Fruit fly (Drosophila melanogaster) whole organism, embryonic: ENCODE measurements around the gene Mal-B1.
A peak's percentile ranks its signal among the peaks of the same experiment; 100 is the strongest.

Source experiments
- CG10979 ChIP-seq: fragments of 200-800 bp; sonication (Bioruptor generic); optimal IDR thresholded peaks from 2 replicates; lab custom pipeline; 2018; ENCODE audit warnings: missing biosample characterization, mild to moderate bottlenecking, missing genetic modification characterization, moderate library complexity
- CG11398 ChIP-seq: fragments of 200-800 bp; sonication (Bioruptor generic); optimal IDR thresholded peaks from 2 replicates; lab custom pipeline; 2016; ENCODE audit warnings: missing biosample characterization, missing genetic modification characterization
- CG11456 ChIP-seq: fragments of 200-800 bp; sonication (Bioruptor generic); IDR thresholded peaks from 3 replicates; pipeline ENCODE4 v1.3.6; 2022; ENCODE audit warnings: missing biosample characterization, missing genetic modification characterization
- CG11504 ChIP-seq: fragments of 200-800 bp; sonication (Bioruptor generic); optimal IDR thresholded peaks from 3 replicates; lab custom pipeline; 2019; ENCODE audit warnings: missing biosample characterization, mild to moderate bottlenecking, missing genetic modification characterization, moderate library complexity
- CG11696 ChIP-seq: fragments of 200-800 bp; sonication (Bioruptor generic); IDR thresholded peaks from 2 replicates; pipeline ENCODE4 v1.3.6; 2022; ENCODE audit warnings: missing biosample characterization, missing genetic modification characterization
- CG12769 ChIP-seq: fragments of 200-800 bp; sonication (Bioruptor generic); optimal IDR thresholded peaks from 2 replicates; lab custom pipeline; 2019; ENCODE audit warnings: missing biosample characterization, mild to moderate bottlenecking, missing genetic modification characterization, moderate library complexity
- CG13123 ChIP-seq: fragments of 200-800 bp; sonication (Bioruptor generic); optimal IDR thresholded peaks from 2 replicates; lab custom pipeline; 2016; ENCODE audit warnings: missing biosample characterization, missing genetic modification characterization
- CG13775 ChIP-seq: fragments of 200-800 bp; sonication (Bioruptor generic); optimal IDR thresholded peaks from 3 replicates; lab custom pipeline; 2017; ENCODE audit warnings: missing biosample characterization, mild to moderate bottlenecking, missing genetic modification characterization
- CG15514 ChIP-seq: fragments of 200-800 bp; sonication (Bioruptor generic); optimal IDR thresholded peaks from 3 replicates; lab custom pipeline; 2017; ENCODE audit warnings: missing biosample characterization, missing genetic modification characterization, mild to moderate bottlenecking, moderate library complexity, missing genetic modification reagents
- CG17829 ChIP-seq: fragments of 200-800 bp; optimal IDR thresholded peaks from 2 replicates; lab custom pipeline; 2019; ENCODE audit warnings: missing biosample characterization, mild to moderate bottlenecking, missing genetic modification characterization, moderate library complexity
- CG18262 ChIP-seq: fragments of 200-800 bp; optimal IDR thresholded peaks from 3 replicates; lab custom pipeline; 2019; ENCODE audit warnings: missing biosample characterization, mild to moderate bottlenecking, missing genetic modification characterization, moderate library complexity
- CG34376 ChIP-seq: fragments of 200-800 bp; sonication (Bioruptor generic); optimal IDR thresholded peaks from 2 replicates; lab custom pipeline; 2018; ENCODE audit warnings: missing biosample characterization, mild to moderate bottlenecking, missing genetic modification characterization
- CG4282 ChIP-seq: fragments of 200-800 bp; sonication (Bioruptor generic); optimal IDR thresholded peaks from 2 replicates; lab custom pipeline; 2016; ENCODE audit warnings: missing biosample characterization, missing genetic modification characterization
- CG4820 ChIP-seq: fragments of 200-800 bp; sonication (Bioruptor generic); optimal IDR thresholded peaks from 3 replicates; lab custom pipeline; 2016; ENCODE audit warnings: missing biosample characterization, missing genetic modification characterization
- CG6175 ChIP-seq: fragments of 200-800 bp; sonication (Bioruptor generic); IDR thresholded peaks from 3 replicates; pipeline ENCODE4 v1.3.6; 2022; ENCODE audit warnings: missing biosample characterization, missing genetic modification characterization
- CG7556 ChIP-seq: fragments of 200-800 bp; sonication (Bioruptor generic); optimal IDR thresholded peaks from 2 replicates; lab custom pipeline; 2017; ENCODE audit warnings: missing biosample characterization, mild to moderate bottlenecking, missing genetic modification characterization
- CG7786 ChIP-seq: fragments of 200-800 bp; sonication (Bioruptor generic); optimal IDR thresholded peaks from 2 replicates; lab custom pipeline; 2016; ENCODE audit warnings: missing biosample characterization, missing genetic modification characterization
- CG8765 ChIP-seq: fragments of 200-800 bp; sonication (Bioruptor generic); IDR thresholded peaks from 2 replicates; pipeline ENCODE4 v1.3.6; 2022; ENCODE audit warnings: missing biosample characterization, missing genetic modification characterization
- CG9215 ChIP-seq: fragments of 200-800 bp; sonication (Bioruptor generic); IDR thresholded peaks from 2 replicates; pipeline ENCODE4 v1.3.6; 2022; ENCODE audit warnings: missing biosample characterization, missing genetic modification characterization
- Dll ChIP-seq: fragments of 200-800 bp; sonication (Bioruptor generic); IDR thresholded peaks from 4 replicates; pipeline ENCODE4 v1.3.6; 2022; ENCODE audit warnings: missing biosample characterization, missing genetic modification characterization; ENCODE audit not compliant: partially characterized antibody
- Dp ChIP-seq: fragments of 200-800 bp; sonication (Bioruptor generic); optimal IDR thresholded peaks from 2 replicates; lab custom pipeline; 2018; ENCODE audit warnings: missing biosample characterization, mild to moderate bottlenecking, missing genetic modification characterization, moderate library complexity
- Elba2 ChIP-seq: fragments of 200-800 bp; sonication (Bioruptor generic); optimal IDR thresholded peaks from 3 replicates; lab custom pipeline; 2016; ENCODE audit warnings: missing biosample characterization, missing genetic modification characterization
- Fer2 ChIP-seq: fragments of 200-800 bp; sonication (Bioruptor generic); optimal IDR thresholded peaks from 2 replicates; lab custom pipeline; 2018; ENCODE audit warnings: missing biosample characterization, mild to moderate bottlenecking, missing genetic modification characterization, moderate library complexity
- HmgD ChIP-seq: fragments of 200-800 bp; sonication (Bioruptor generic); optimal IDR thresholded peaks from 3 replicates; lab custom pipeline; 2016; ENCODE audit warnings: missing biosample characterization, missing genetic modification characterization
- HmgZ ChIP-seq: fragments of 200-800 bp; sonication (Bioruptor generic); optimal IDR thresholded peaks from 2 replicates; lab custom pipeline; 2018; ENCODE audit warnings: missing biosample characterization, mild to moderate bottlenecking, missing genetic modification characterization
- Hr39 ChIP-seq: fragments of >200 bp; optimal IDR thresholded peaks from 2 replicates; lab custom pipeline; 2017
- MESR4 ChIP-seq: fragments of 200-800 bp; sonication (Bioruptor generic); optimal IDR thresholded peaks from 2 replicates; lab custom pipeline; 2018; ENCODE audit warnings: missing biosample characterization, mild to moderate bottlenecking, missing genetic modification characterization, moderate library complexity
- NK7.1 ChIP-seq: fragments of 200-800 bp; sonication (Bioruptor generic); optimal IDR thresholded peaks from 3 replicates; lab custom pipeline; 2016; ENCODE audit warnings: missing biosample characterization, missing genetic modification characterization
- Sox100B ChIP-seq: fragments of 200-800 bp; sonication (Bioruptor generic); optimal IDR thresholded peaks from 3 replicates; lab custom pipeline; 2018; ENCODE audit warnings: missing biosample characterization, mild to moderate bottlenecking, missing genetic modification characterization
- ato ChIP-seq: fragments of 200-800 bp; sonication (Bioruptor generic); IDR thresholded peaks from 2 replicates; pipeline ENCODE4 v1.3.6; 2022; ENCODE audit warnings: missing biosample characterization, missing genetic modification characterization; ENCODE audit not compliant: partially characterized antibody
- bsh ChIP-seq, 2 experiments: fragments of 200-800 bp; sonication (Bioruptor generic); optimal IDR thresholded peaks; 2 replicates each; lab custom pipeline; 2017 to 2018; ENCODE audit warnings: mild to moderate bottlenecking in 2 of 2, missing biosample characterization in 2 of 2, missing genetic modification characterization in 2 of 2, moderate library complexity in 1 of 2
- dmrt11E ChIP-seq: fragments of 200-800 bp; sonication (Bioruptor generic); optimal IDR thresholded peaks from 3 replicates; lab custom pipeline; 2018; ENCODE audit warnings: missing biosample characterization, mild to moderate bottlenecking, missing genetic modification characterization, moderate library complexity
- dpn ChIP-seq, 2 experiments: fragments of 200-800 bp; sonication (Bioruptor generic); optimal IDR thresholded peaks; 3 replicates each; lab custom pipeline; 2016; ENCODE audit warnings: missing biosample characterization in 2 of 2, missing genetic modification characterization in 2 of 2
- gt ChIP-seq: fragments of 200-800 bp; sonication (Bioruptor generic); IDR thresholded peaks from 2 replicates; pipeline ENCODE4 v1.3.6; 2022; ENCODE audit warnings: missing biosample characterization, missing genetic modification characterization
- h ChIP-seq: fragments of >200 bp; optimal IDR thresholded peaks from 2 replicates; lab custom pipeline; 2017
- her ChIP-seq: fragments of 200-800 bp; sonication (Bioruptor generic); optimal IDR thresholded peaks from 2 replicates; lab custom pipeline; 2016; ENCODE audit warnings: missing biosample characterization, missing genetic modification characterization
- hkb ChIP-seq, 2 experiments: fragments of 200-800 bp in 1 of 2; fragments of >200 bp in 1 of 2; sonication (Bioruptor generic) in 1 of 2; IDR thresholded peaks in 1 of 2; optimal IDR thresholded peaks in 1 of 2; 2 replicates each; pipeline versions ENCODE4 v1.3.6 to Lab custom; 2017 to 2022; ENCODE audit warnings: missing biosample characterization in 1 of 2, missing genetic modification characterization in 1 of 2
- ind ChIP-seq: fragments of 200-800 bp; sonication (Bioruptor generic); optimal IDR thresholded peaks from 3 replicates; lab custom pipeline; 2016; ENCODE audit warnings: missing biosample characterization, missing genetic modification characterization
- inv ChIP-seq: fragments of 200-800 bp; sonication (Bioruptor generic); IDR thresholded peaks from 2 replicates; pipeline ENCODE4 v1.3.6; 2022; ENCODE audit warnings: missing biosample characterization, missing genetic modification characterization; ENCODE audit not compliant: partially characterized antibody
- jigr1 ChIP-seq: fragments of 200-800 bp; sonication (Bioruptor generic); IDR thresholded peaks from 3 replicates; pipeline ENCODE4 v1.3.6; 2022; ENCODE audit warnings: missing biosample characterization, missing genetic modification characterization
- jumu ChIP-seq: fragments of 200-800 bp; sonication (Bioruptor generic); optimal IDR thresholded peaks from 3 replicates; lab custom pipeline; 2016; ENCODE audit warnings: missing biosample characterization, missing genetic modification characterization
- klu ChIP-seq: fragments of 200-800 bp; sonication (Bioruptor generic); IDR thresholded peaks from 2 replicates; pipeline ENCODE4 v1.3.6; 2022; ENCODE audit warnings: missing biosample characterization, missing genetic modification characterization
- mld ChIP-seq: fragments of 200-800 bp; sonication (Bioruptor generic); IDR thresholded peaks from 3 replicates; pipeline ENCODE4 v1.3.6; 2022; ENCODE audit warnings: missing biosample characterization, missing genetic modification characterization; ENCODE audit not compliant: partially characterized antibody
- nerfin-1 ChIP-seq: fragments of 200-800 bp; sonication (Bioruptor generic); optimal IDR thresholded peaks from 3 replicates; lab custom pipeline; 2019; ENCODE audit warnings: missing biosample characterization, mild to moderate bottlenecking, missing genetic modification characterization, moderate library complexity
- nerfin-2 ChIP-seq: fragments of 200-800 bp; sonication (Bioruptor generic); IDR thresholded peaks from 2 replicates; pipeline ENCODE4 v1.3.6; 2022; ENCODE audit warnings: missing biosample characterization, missing genetic modification characterization; ENCODE audit not compliant: partially characterized antibody
- oc ChIP-seq: fragments of 200-800 bp; sonication (Bioruptor generic); optimal IDR thresholded peaks from 2 replicates; lab custom pipeline; 2018; ENCODE audit warnings: missing biosample characterization, mild to moderate bottlenecking, missing genetic modification characterization, moderate library complexity
- rib ChIP-seq: fragments of 200-800 bp; sonication (Bioruptor generic); IDR thresholded peaks from 2 replicates; pipeline ENCODE4 v1.3.6; 2022; ENCODE audit warnings: missing biosample characterization, missing genetic modification characterization
- sqz ChIP-seq: fragments of 200-800 bp; sonication (Bioruptor generic); optimal IDR thresholded peaks from 3 replicates; lab custom pipeline; 2018; ENCODE audit warnings: missing biosample characterization, mild to moderate bottlenecking, missing genetic modification characterization
- stc ChIP-seq: fragments of 200-800 bp; sonication (Bioruptor generic); IDR thresholded peaks from 2 replicates; pipeline ENCODE4 v1.3.6; 2022; ENCODE audit warnings: missing biosample characterization, missing genetic modification characterization
- sug ChIP-seq: fragments of 200-800 bp; optimal IDR thresholded peaks from 2 replicates; lab custom pipeline; 2019; ENCODE audit warnings: missing biosample characterization, mild to moderate bottlenecking, missing genetic modification characterization, moderate library complexity
- unpg ChIP-seq: fragments of 200-800 bp; sonication (Bioruptor generic); optimal IDR thresholded peaks from 3 replicates; lab custom pipeline; 2018; ENCODE audit warnings: missing biosample characterization, mild to moderate bottlenecking, missing genetic modification characterization, moderate library complexity

The Mal-B1 gene

dm6 chr2L:11813665-11814087 lies 33.4 kb upstream of the Mal-B1 start, which contains the start of gene CycY (continued):
- peak; percentile 8 for TF ChIP-seq unpg (GFP tag; lab: Kevin White, UChicago)
- no peak for TF ChIP-seq HmgD (GFP tag; lab: Kevin White, UChicago)
- TF ChIP-seq CG13123 (GFP tag; lab: Kevin White, UChicago), result no peak
- no peak for TF ChIP-seq stc (GFP tag; lab: Robert Waterston, UW)
- TF ChIP-seq CG18262 (tag; lab: Kevin White, UChicago), result peak; percentile 36
- no peak for TF ChIP-seq CG4282
- peak; percentile 36 for TF ChIP-seq CG17829 (tag; lab: Kevin White, UChicago)
- peak in 1 of 2 experiments; percentile 10 for TF ChIP-seq dpn (GFP tag; optimal IDR thresholded peaks at IDR 0.05; lab: Kevin White, UChicago)
- TF ChIP-seq Hr39, result no peak
- TF ChIP-seq CG6175 (GFP tag; lab: Robert Waterston, UW), result no peak
- no peak for TF ChIP-seq MESR4 (GFP tag; lab: Kevin White, UChicago)
- peak; percentile 39 for TF ChIP-seq CG15514 (GFP tag; lab: Kevin White, UChicago)
- TF ChIP-seq CG10979 (tag; lab: Kevin White, UChicago), result no peak
- TF ChIP-seq jumu (GFP tag; lab: Kevin White, UChicago), result no peak
- no peak for TF ChIP-seq klu (GFP tag; lab: Robert Waterston, UW)
- TF ChIP-seq CG11504 (tag; lab: Kevin White, UChicago), result peak; percentile 42
- no peak for TF ChIP-seq CG9215 (GFP tag; lab: Robert Waterston, UW)
- TF ChIP-seq CG8765, result no peak
- TF ChIP-seq jigr1 (GFP tag; lab: Robert Waterston, UW), result no peak
- TF ChIP-seq inv (GFP tag; lab: Robert Waterston, UW), result peak; percentile 56; the same call in 1 of the 2 replicates
- TF ChIP-seq dmrt11E (tag; lab: Kevin White, UChicago), result peak; percentile 31
- TF ChIP-seq h (lab: Kevin White, UChicago), result no peak
- TF ChIP-seq Dp (GFP tag; lab: Kevin White, UChicago), result peak; percentile 93
- no peak for TF ChIP-seq CG7786 (GFP tag; lab: Kevin White, UChicago)
- TF ChIP-seq mld, result no peak
- no peak for TF ChIP-seq hkb (optimal IDR thresholded peaks at IDR 0.05; lab: Kevin White, UChicago)
- no peak for TF ChIP-seq hkb (GFP tag; IDR thresholded peaks at IDR 0.05; lab: Robert Waterston, UW)
- TF ChIP-seq Dll (GFP tag; lab: Robert Waterston, UW), result peak; percentile 84
- TF ChIP-seq CG7556 (GFP tag; lab: Kevin White, UChicago), result no peak
- TF ChIP-seq CG13775 (GFP tag; lab: Kevin White, UChicago), result peak; percentile 21

dm6 chr2L:11816376-11816775 lies 30.6 kb upstream of the Mal-B1 start:
- TF ChIP-seq nerfin-1 (peak; percentile 90), CG11398 (peak; percentile 94), rib (0 out of 2 replicates have a peak, but pooled peaks have one; percentile 19), Sox100B (peak; percentile 94), her (GFP tag; lab: Kevin White, UChicago) (peak; percentile 94), ato (no peak), ind (peak; percentile 90), NK7.1 (GFP tag; lab: Kevin White, UChicago) (peak; percentile 94), bsh (GFP tag; optimal IDR thresholded peaks at IDR 0.05; lab: Kevin White, UChicago) (peak; percentile 51 to 93), CG12769 (tag; lab: Kevin White, UChicago) (peak; percentile 66), sqz (GFP tag; lab: Kevin White, UChicago) (peak; percentile 96), Elba2 (peak; percentile 91), CG11696 (GFP tag; lab: Robert Waterston, UW) (peak; percentile 85), oc (tag; lab: Kevin White, UChicago) (peak; percentile 88), sug (tag; lab: Kevin White, UChicago) (peak; percentile 80), HmgZ (peak; percentile 58), CG4820 (GFP tag; lab: Kevin White, UChicago) (peak; percentile 92), CG11456 (GFP tag; lab: Robert Waterston, UW) (peak; percentile 96), Fer2 (tag; lab: Kevin White, UChicago) (peak; percentile 77), CG34376 (peak; percentile 98), nerfin-2 (GFP tag; lab: Robert Waterston, UW) (no peak), gt (peak; percentile 86)
